5 worm cellular contexts compared by ENCODE assay signal in the genomic region with DNA sequence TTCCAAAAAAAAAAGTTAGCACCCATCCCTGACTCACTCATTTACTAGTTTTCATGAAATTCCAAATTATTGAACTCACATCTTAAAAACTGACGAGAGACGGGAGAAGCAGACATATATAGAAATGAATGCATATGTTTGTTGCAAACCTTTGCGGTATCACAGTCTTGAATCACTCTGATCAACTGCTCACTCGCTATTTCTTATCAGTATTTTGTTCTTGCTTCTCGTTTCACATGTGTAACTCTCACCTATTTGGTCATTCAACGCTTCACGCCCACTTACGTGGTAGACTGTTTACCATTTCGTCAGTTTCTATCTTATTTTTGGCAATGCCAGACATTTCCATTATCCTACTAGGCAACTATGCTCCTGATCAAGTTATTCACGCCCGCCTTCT.
TF ChIP-seq lines count a peak whose summit lies in the region.

TSS of gene C54G10.1 (plus strand) at position 333 of the 400 bp plus-strand sequence.

TF ChIP-seq in whole organism, L1 larva, 84 proteins besides CTCF, POLR2A, EP300 and RAD21:
- TF ChIP-seq aly-2 (tag; optimal IDR thresholded peaks at IDR 0.05; lab: Kevin White, UChicago), result no peak
- TF ChIP-seq lin-35 (GFP tag; optimal IDR thresholded peaks at IDR 0.05; lab: Kevin White, UChicago), result peak in 1 of 2 experiments; percentile 18
- peak; percentile 70 for TF ChIP-seq elt-2 (tag; optimal IDR thresholded peaks at IDR 0.05; lab: Kevin White, UChicago)

TF ChIP-seq in whole organism, L2 larva, 48 proteins besides CTCF, POLR2A, EP300 and RAD21:
- TF ChIP-seq sma-9 (GFP tag; optimal IDR thresholded peaks at IDR 0.05; lab: Kevin White, UChicago) (peak; percentile 47), sma-9 (tag; optimal IDR thresholded peaks at IDR 0.05; lab: Kevin White, UChicago) (no peak), crh-2 (tag; optimal IDR thresholded peaks at IDR 0.05; lab: Kevin White, UChicago) (peak; percentile 62), nhr-11 (tag; optimal IDR thresholded peaks at IDR 0.05; lab: Kevin White, UChicago) (no peak), fos-1 (tag; optimal IDR thresholded peaks at IDR 0.05; lab: Kevin White, UChicago) (peak; percentile 97), lin-39 (tag; optimal IDR thresholded peaks at IDR 0.05; lab: Kevin White, UChicago) (no peak), skn-1 (tag; optimal IDR thresholded peaks at IDR 0.05; lab: Kevin White, UChicago) (peak; percentile 22), gmeb-1 (tag; optimal IDR thresholded peaks at IDR 0.05; lab: Kevin White, UChicago) (peak; percentile 33)

TF ChIP-seq in whole organism, L3 larva, 47 proteins besides CTCF, POLR2A, EP300 and RAD21:
- TF ChIP-seq jun-1 (tag; optimal IDR thresholded peaks at IDR 0.05; lab: Kevin White, UChicago) (peak; percentile 15), elt-2 (tag; optimal IDR thresholded peaks at IDR 0.05; lab: Kevin White, UChicago) (peak; percentile 83), pqm-1 (tag; optimal IDR thresholded peaks at IDR 0.05; lab: Kevin White, UChicago) (peak; percentile 72), nhr-12 (tag; optimal IDR thresholded peaks at IDR 0.05; lab: Kevin White, UChicago) (no peak), pha-4 (tag; optimal IDR thresholded peaks at IDR 0.05; lab: Kevin White, UChicago) (peak; percentile 22)

TF ChIP-seq in whole organism, L4 larva, 104 proteins besides CTCF, POLR2A, EP300 and RAD21:
- TF ChIP-seq tag-97 (GFP tag; IDR thresholded peaks at IDR 0.05; lab: Robert Waterston, UW) (no peak), lin-1 (GFP tag; IDR thresholded peaks at IDR 0.05; lab: Robert Waterston, UW) (no peak), nhr-28 (tag; optimal IDR thresholded peaks at IDR 0.05; lab: Kevin White, UChicago) (peak; percentile 75), lin-38 (GFP tag; IDR thresholded peaks at IDR 0.05; lab: Robert Waterston, UW) (no peak), hlh-11 (tag; optimal IDR thresholded peaks at IDR 0.05; lab: Kevin White, UChicago) (peak; percentile 78), lin-39 (tag; optimal IDR thresholded peaks at IDR 0.05; lab: Kevin White, UChicago) (no peak), nhr-77 (tag; optimal IDR thresholded peaks at IDR 0.05; lab: Kevin White, UChicago) (peak; percentile 48), daf-16 (GFP tag; optimal IDR thresholded peaks at IDR 0.05; lab: Kevin White, UChicago) (no peak), daf-16 (tag; optimal IDR thresholded peaks at IDR 0.05; lab: Kevin White, UChicago) (peak; percentile 90), fos-1 (tag; optimal IDR thresholded peaks at IDR 0.05; lab: Kevin White, UChicago) (no peak), dmd-9 (GFP tag; IDR thresholded peaks at IDR 0.05; lab: Robert Waterston, UW) (no peak), ceh-44 (GFP tag; IDR thresholded peaks at IDR 0.05; lab: Robert Waterston, UW) (no peak), mes-2 (tag; optimal IDR thresholded peaks at IDR 0.05; lab: Kevin White, UChicago; ENCODE audit: poor library complexity, severe bottlenecking) (peak; percentile 6), Y5F2A.4 (GFP tag; optimal IDR thresholded peaks at IDR 0.05; lab: Kevin White, UChicago) (no peak), R02D3.7 (tag; optimal IDR thresholded peaks at IDR 0.05; lab: Kevin White, UChicago) (no peak), nhr-111 (GFP tag; optimal IDR thresholded peaks at IDR 0.05; lab: Kevin White, UChicago) (no peak), snpc-4 (tag; optimal IDR thresholded peaks at IDR 0.05; lab: Kevin White, UChicago) (no peak), dmd-6 (GFP tag; IDR thresholded peaks at IDR 0.05; lab: Robert Waterston, UW) (peak; percentile 66), T26A8.4 (GFP tag; IDR thresholded peaks at IDR 0.05; lab: Robert Waterston, UW) (no peak), ceh-32 (tag; optimal IDR thresholded peaks at IDR 0.05; lab: Kevin White, UChicago; ENCODE audit: poor library complexity) (no peak), pqm-1 (tag; optimal IDR thresholded peaks at IDR 0.05; lab: Kevin White, UChicago) (peak; percentile 65), gei-8 (GFP tag; optimal IDR thresholded peaks at IDR 0.05; lab: Kevin White, UChicago) (no peak), unc-62 (GFP tag; optimal IDR thresholded peaks at IDR 0.05 in 1 of 2; lab: Kevin White, UChicago) (peak in 1 of 2 experiments; percentile 33), unc-62 (tag; optimal IDR thresholded peaks at IDR 0.05; lab: Kevin White, UChicago) (no peak), sdz-12 (GFP tag; optimal IDR thresholded peaks at IDR 0.05; lab: Kevin White, UChicago) (no peak), nhr-6 (tag; optimal IDR thresholded peaks at IDR 0.05; lab: Kevin White, UChicago) (peak; percentile 38), ZK337.2 (GFP tag; IDR thresholded peaks at IDR 0.05; lab: Robert Waterston, UW) (no peak), dve-1 (tag; optimal IDR thresholded peaks at IDR 0.05; lab: Kevin White, UChicago; ENCODE audit: insufficient read depth) (peak; percentile 47), ztf-7 (tag; optimal IDR thresholded peaks at IDR 0.05; lab: Kevin White, UChicago) (no peak), nhr-102 (tag; optimal IDR thresholded peaks at IDR 0.05; lab: Kevin White, UChicago) (no peak), F44E2.7 (GFP tag; IDR thresholded peaks at IDR 0.05; lab: Robert Waterston, UW) (no peak), saeg-2 (GFP tag; IDR thresholded peaks at IDR 0.05; lab: Robert Waterston, UW) (no peak), hlh-30 (tag; optimal IDR thresholded peaks at IDR 0.05; lab: Kevin White, UChicago; ENCODE audit: insufficient read depth) (peak; percentile 34), F10B5.3 (tag; optimal IDR thresholded peaks at IDR 0.05; lab: Kevin White, UChicago) (no peak)

TF ChIP-seq in whole organism, young adult, 124 proteins besides CTCF, POLR2A, EP300 and RAD21:
- TF ChIP-seq lsy-27 (tag; optimal IDR thresholded peaks at IDR 0.05; lab: Kevin White, UChicago; ENCODE audit: borderline replicate concordance, insufficient read depth), result no peak
- TF ChIP-seq nhr-80 (tag; optimal IDR thresholded peaks at IDR 0.05; lab: Kevin White, UChicago), result peak; percentile 89
- TF ChIP-seq ceh-79 (tag; optimal IDR thresholded peaks at IDR 0.05; lab: Kevin White, UChicago), result no peak
- TF ChIP-seq lin-35 (GFP tag; optimal IDR thresholded peaks at IDR 0.05; lab: Kevin White, UChicago), result no peak
- TF ChIP-seq nhr-27 (tag; optimal IDR thresholded peaks at IDR 0.05; lab: Kevin White, UChicago), result no peak
- TF ChIP-seq cebp-1 (GFP tag; IDR thresholded peaks at IDR 0.05; lab: Robert Waterston, UW), result 0 out of 2 replicates have a peak, but pooled peaks have one; percentile 13
- TF ChIP-seq cebp-1 (tag; optimal IDR thresholded peaks at IDR 0.05; lab: Kevin White, UChicago), result peak; percentile 18
